Worm (Caenorhabditis elegans): ENCODE data around the gene F31B12.4.
A peak's percentile ranks its signal among the peaks of the same experiment; 100 is the strongest.

Gene F31B12.4

DNA sequence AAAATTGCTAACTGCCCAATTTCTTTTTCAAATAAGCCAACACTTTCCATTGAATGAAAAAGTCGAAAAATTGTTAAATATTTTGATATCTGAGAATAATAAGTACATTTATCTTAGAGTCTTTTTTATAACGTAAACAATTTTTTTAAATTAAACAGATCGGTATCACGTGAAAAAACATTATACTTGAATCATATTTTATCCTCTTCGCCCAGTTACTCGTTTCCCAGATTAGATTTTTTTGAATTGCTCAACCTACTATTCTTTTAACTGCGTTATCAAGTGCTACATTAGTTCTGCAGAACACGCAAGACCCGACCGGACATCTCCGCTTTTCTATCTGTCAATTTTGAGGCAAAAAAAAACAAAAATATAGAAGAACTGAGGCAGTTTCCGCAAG lies at the start of gene F31B12.4:
TSS of gene F31B12.4 (plus strand) at position 301 of the 400 bp plus-strand sequence.
- no peak for TF ChIP-seq pes-1 (GFP tag; IDR thresholded peaks at IDR 0.05)
- no peak for TF ChIP-seq scrt-1 (GFP tag; IDR thresholded peaks at IDR 0.05)
- TF ChIP-seq ceh-36 (tag; optimal IDR thresholded peaks at IDR 0.05): no peak
- TF ChIP-seq hmg-4 (GFP tag; optimal IDR thresholded peaks at IDR 0.05): no peak
- no peak for TF ChIP-seq aly-1 (tag; optimal IDR thresholded peaks at IDR 0.05)
- TF ChIP-seq hnd-1 (tag; optimal IDR thresholded peaks at IDR 0.05): no peak
- no peak for TF ChIP-seq sea-1 (GFP tag; conservative IDR thresholded peaks at IDR 0.05)
- no peak for TF ChIP-seq B0310.2 (tag; optimal IDR thresholded peaks at IDR 0.05)
- TF ChIP-seq flt-1 (GFP tag; IDR thresholded peaks at IDR 0.05): no peak
- no peak for TF ChIP-seq tbx-37 (GFP tag; conservative IDR thresholded peaks at IDR 0.05)
- no peak for TF ChIP-seq tra-4 (tag; optimal IDR thresholded peaks at IDR 0.05)
- no peak for TF ChIP-seq ets-7 (tag; optimal IDR thresholded peaks at IDR 0.05)
- no peak for TF ChIP-seq ceh-13 (GFP tag; optimal IDR thresholded peaks at IDR 0.05)
- no peak for TF ChIP-seq tbx-11 (GFP tag; IDR thresholded peaks at IDR 0.05)
- no peak for TF ChIP-seq F13C5.2 (tag; optimal IDR thresholded peaks at IDR 0.05)
- TF ChIP-seq ama-1 (optimal IDR thresholded peaks at IDR 0.05): no peak
- TF ChIP-seq hmbx-1 (tag; optimal IDR thresholded peaks at IDR 0.05): no peak

DNA sequence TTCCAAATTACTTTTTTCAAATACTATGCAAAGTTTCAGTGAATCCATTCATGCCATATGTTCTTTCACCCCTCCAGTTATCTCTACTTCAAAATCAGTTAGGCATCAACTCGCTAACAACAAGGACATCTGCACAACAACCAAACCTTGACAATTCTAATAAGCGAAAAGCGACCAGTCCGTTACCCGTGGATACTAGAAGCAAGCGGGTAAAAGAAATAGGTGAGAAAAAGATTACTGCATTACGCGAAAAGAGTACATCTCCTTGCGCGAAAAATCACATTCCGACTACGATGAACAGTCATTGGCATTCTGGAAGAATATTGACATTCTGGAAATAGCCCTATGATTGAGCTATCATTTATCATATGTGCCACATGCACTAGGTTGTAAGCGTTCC lies 48.4 kb upstream of the F31B12.4 start:
- TF ChIP-seq ceh-36 (tag; optimal IDR thresholded peaks at IDR 0.05): no peak
- no peak for TF ChIP-seq hmg-4 (GFP tag; optimal IDR thresholded peaks at IDR 0.05)
- TF ChIP-seq flt-1 (GFP tag; IDR thresholded peaks at IDR 0.05): no peak
- TF ChIP-seq F13C5.2 (tag; optimal IDR thresholded peaks at IDR 0.05): no peak
- TF ChIP-seq scrt-1 (GFP tag; IDR thresholded peaks at IDR 0.05): no peak
- TF ChIP-seq tra-4 (tag; optimal IDR thresholded peaks at IDR 0.05): no peak
- TF ChIP-seq hmbx-1 (tag; optimal IDR thresholded peaks at IDR 0.05): no peak
- no peak for TF ChIP-seq ceh-13 (GFP tag; optimal IDR thresholded peaks at IDR 0.05)
- TF ChIP-seq ets-7 (tag; optimal IDR thresholded peaks at IDR 0.05): no peak
- TF ChIP-seq tbx-11 (GFP tag; IDR thresholded peaks at IDR 0.05): no peak
- no peak for TF ChIP-seq B0310.2 (tag; optimal IDR thresholded peaks at IDR 0.05)
- TF ChIP-seq hnd-1 (tag; optimal IDR thresholded peaks at IDR 0.05): no peak
- TF ChIP-seq tbx-37 (GFP tag; conservative IDR thresholded peaks at IDR 0.05): no peak
- TF ChIP-seq sea-1 (GFP tag; conservative IDR thresholded peaks at IDR 0.05): no peak

DNA sequence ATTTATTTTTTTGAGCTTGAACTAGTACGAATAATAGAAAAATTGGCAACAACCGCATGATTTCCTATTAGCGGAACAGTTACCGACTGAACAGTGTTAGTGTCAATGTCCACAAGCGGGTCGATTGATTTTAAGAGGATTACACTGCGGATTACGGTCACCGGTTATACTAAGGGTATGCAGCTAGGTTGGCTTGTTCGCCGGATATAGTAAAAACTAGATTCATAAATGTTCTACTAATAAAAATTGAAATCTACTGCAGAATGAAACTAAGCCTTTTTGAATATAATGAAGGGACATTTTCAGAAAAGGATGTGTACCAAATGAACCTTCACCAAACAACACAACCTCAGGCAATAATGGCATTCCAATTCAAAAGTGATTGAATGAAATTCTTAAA lies 46.9 kb upstream of the F31B12.4 start, which contains the start of gene R07A4.4:
TSS of gene R07A4.4 (minus strand) at position 101 of the 400 bp plus-strand sequence.
- no peak for TF ChIP-seq hmg-4 (GFP tag; optimal IDR thresholded peaks at IDR 0.05)
- no peak for TF ChIP-seq ama-1 (optimal IDR thresholded peaks at IDR 0.05)
- no peak for TF ChIP-seq flt-1 (GFP tag; IDR thresholded peaks at IDR 0.05)
- no peak for TF ChIP-seq tra-4 (tag; optimal IDR thresholded peaks at IDR 0.05)

DNA sequence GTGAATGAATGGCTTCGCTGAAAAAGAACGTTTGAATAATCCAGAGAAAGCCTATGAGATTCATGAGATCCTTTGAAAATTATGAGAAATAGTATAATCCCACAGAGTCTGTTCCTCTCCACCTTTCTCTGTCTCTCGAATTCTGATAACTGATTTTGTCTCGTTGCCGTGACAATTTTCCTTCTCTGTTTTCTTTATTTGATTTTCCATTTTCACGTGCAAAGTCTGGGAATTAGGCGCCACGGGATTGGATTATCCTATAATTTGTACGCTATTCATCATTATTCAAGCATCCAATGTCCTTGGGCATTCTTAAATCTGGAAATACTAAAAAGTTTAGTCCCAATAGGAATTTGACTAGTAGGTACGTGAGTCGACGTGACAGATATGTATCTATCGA lies 46.1 kb upstream of the F31B12.4 start:
- no peak for TF ChIP-seq ceh-36 (tag; optimal IDR thresholded peaks at IDR 0.05)
- TF ChIP-seq B0310.2 (tag; optimal IDR thresholded peaks at IDR 0.05): no peak
- TF ChIP-seq ama-1 (optimal IDR thresholded peaks at IDR 0.05): no peak
- TF ChIP-seq sea-1 (GFP tag; conservative IDR thresholded peaks at IDR 0.05): no peak
- TF ChIP-seq hmg-4 (GFP tag; optimal IDR thresholded peaks at IDR 0.05): no peak
- no peak for TF ChIP-seq scrt-1 (GFP tag; IDR thresholded peaks at IDR 0.05)

DNA sequence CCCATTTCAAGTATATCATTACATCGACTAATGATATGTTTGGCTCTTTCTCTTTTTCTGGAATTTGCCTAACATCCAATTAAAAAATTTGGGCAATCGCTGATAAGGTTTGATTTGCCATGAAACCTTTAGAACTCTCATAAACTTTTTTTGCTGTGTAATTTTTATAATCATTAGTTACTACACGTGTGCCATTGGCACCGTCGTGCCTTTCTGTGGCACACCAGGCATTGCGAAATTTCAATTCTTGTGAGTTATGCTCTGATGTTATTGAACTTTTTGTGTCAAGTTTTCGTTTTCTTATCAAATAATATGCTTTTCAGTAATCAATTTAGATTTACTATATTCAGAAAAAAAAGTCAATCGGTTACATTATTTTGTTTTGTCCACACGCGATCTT lies 43.6 kb upstream of the F31B12.4 start:
- no peak for TF ChIP-seq scrt-1 (GFP tag; IDR thresholded peaks at IDR 0.05)
- TF ChIP-seq flt-1 (GFP tag; IDR thresholded peaks at IDR 0.05): no peak
- TF ChIP-seq ceh-36 (tag; optimal IDR thresholded peaks at IDR 0.05): no peak
- TF ChIP-seq ama-1 (optimal IDR thresholded peaks at IDR 0.05): no peak
- TF ChIP-seq aly-1 (tag; optimal IDR thresholded peaks at IDR 0.05): no peak

DNA sequence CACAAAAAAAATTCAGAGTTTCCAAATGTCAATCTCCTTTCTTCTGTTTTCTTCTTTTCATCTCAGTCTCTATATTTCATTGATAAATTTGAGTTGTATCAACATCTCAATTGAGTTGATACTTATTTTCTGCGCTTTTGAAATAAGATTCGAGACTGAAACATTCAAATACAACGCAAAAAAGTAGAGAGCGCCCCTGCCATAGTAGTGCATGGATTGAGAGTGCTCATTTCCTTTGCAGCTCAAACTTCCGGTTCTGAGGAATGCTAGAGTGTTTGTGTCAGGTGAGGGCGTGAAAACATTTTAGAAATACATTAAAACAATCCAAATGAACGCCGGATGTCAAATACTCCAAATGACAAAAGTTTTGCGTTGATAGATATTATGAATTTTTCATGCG lies 41.2 kb upstream of the F31B12.4 start:
- TF ChIP-seq ceh-36 (tag; optimal IDR thresholded peaks at IDR 0.05) (no peak), pes-1 (GFP tag; IDR thresholded peaks at IDR 0.05) (no peak), sea-1 (GFP tag; conservative IDR thresholded peaks at IDR 0.05) (no peak), ets-7 (tag; optimal IDR thresholded peaks at IDR 0.05) (no peak), F13C5.2 (tag; optimal IDR thresholded peaks at IDR 0.05) (no peak), tbx-11 (GFP tag; IDR thresholded peaks at IDR 0.05) (no peak), tra-4 (tag; optimal IDR thresholded peaks at IDR 0.05) (no peak), ama-1 (optimal IDR thresholded peaks at IDR 0.05) (no peak), flt-1 (GFP tag; IDR thresholded peaks at IDR 0.05) (no peak), scrt-1 (GFP tag; IDR thresholded peaks at IDR 0.05) (no peak), ceh-13 (GFP tag; optimal IDR thresholded peaks at IDR 0.05) (no peak), hmbx-1 (tag; optimal IDR thresholded peaks at IDR 0.05) (no peak), hnd-1 (tag; optimal IDR thresholded peaks at IDR 0.05) (no peak), aly-1 (tag; optimal IDR thresholded peaks at IDR 0.05) (no peak), B0310.2 (tag; optimal IDR thresholded peaks at IDR 0.05) (no peak), tbx-37 (GFP tag; conservative IDR thresholded peaks at IDR 0.05) (no peak), hmg-4 (GFP tag; optimal IDR thresholded peaks at IDR 0.05) (no peak)

DNA sequence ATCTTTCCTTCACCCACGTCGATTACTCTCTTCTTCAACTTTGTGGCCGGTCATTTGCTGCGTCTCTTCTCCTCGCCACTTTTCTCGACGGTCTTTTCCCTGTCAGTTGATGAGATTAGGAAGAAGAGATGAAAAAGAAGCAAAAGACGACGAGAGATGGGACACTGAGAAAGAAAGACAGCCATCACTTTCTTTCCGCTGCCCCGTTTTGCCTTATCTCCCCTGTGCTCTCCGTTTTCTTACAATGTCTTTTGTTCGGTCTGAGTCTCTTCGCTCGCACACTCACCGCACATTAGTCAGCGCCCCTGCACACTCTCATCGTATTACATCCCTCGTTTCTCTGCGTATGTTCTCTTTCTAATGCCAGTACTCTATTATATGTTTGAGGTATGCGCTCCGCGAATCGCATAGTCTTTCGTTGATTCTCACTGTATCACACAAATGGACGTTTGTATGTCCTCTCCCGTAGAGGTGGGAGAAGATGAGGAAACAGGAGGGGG lies 38.4 kb upstream of the F31B12.4 start:
- TF ChIP-seq hmbx-1 (tag; optimal IDR thresholded peaks at IDR 0.05): no peak
- TF ChIP-seq aly-1 (tag; optimal IDR thresholded peaks at IDR 0.05): peak; percentile 46
- TF ChIP-seq flt-1 (GFP tag; IDR thresholded peaks at IDR 0.05): 0 out of 2 replicates have a peak, but pooled peaks have one; percentile 6
- no peak for TF ChIP-seq sea-1 (GFP tag; conservative IDR thresholded peaks at IDR 0.05)
- no peak for TF ChIP-seq tbx-11 (GFP tag; IDR thresholded peaks at IDR 0.05)
- TF ChIP-seq ets-7 (tag; optimal IDR thresholded peaks at IDR 0.05): peak; percentile 22
- peak; percentile 82 for TF ChIP-seq F13C5.2 (tag; optimal IDR thresholded peaks at IDR 0.05)
- no peak for TF ChIP-seq scrt-1 (GFP tag; IDR thresholded peaks at IDR 0.05)
- TF ChIP-seq hmg-4 (GFP tag; optimal IDR thresholded peaks at IDR 0.05): peak; percentile 88
- no peak for TF ChIP-seq tbx-37 (GFP tag; conservative IDR thresholded peaks at IDR 0.05)
- TF ChIP-seq ceh-13 (GFP tag; optimal IDR thresholded peaks at IDR 0.05): peak; percentile 28
- peak; percentile 52 for TF ChIP-seq B0310.2 (tag; optimal IDR thresholded peaks at IDR 0.05)
- TF ChIP-seq hnd-1 (tag; optimal IDR thresholded peaks at IDR 0.05): peak; percentile 3
